Fruit fly (Drosophila melanogaster): ENCODE data around the gene Coa7.

Gene Coa7

DNA sequence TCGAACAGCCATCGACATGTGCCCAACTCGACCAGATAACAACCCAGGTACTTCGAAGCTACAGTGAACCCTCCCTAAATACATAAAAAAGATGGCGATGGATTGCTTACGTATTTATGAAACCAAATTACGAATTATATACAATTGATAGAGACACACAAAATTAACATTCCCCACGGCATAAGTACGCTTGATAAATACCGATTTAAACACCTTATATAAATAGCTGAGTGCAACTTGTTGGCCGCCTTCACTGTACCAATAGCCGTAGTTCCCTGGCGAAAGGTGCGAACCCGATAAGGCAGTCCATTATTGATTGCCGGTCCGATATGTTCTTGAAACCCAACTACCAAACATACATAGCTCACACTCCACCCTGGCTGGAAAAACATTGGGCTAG, 2.6 kb upstream of the Coa7 start (continued):
- TF ChIP-seq CG13424 (tag; optimal IDR thresholded peaks at IDR 0.05) (peak; percentile 17), CG30403 (GFP tag; optimal IDR thresholded peaks at IDR 0.05) (peak; percentile 18), pum (GFP tag; optimal IDR thresholded peaks at IDR 0.05) (peak; percentile 1), rib (GFP tag; IDR thresholded peaks at IDR 0.05) (peak; percentile 44; the same call in 1 of the 2 replicates), gem (tag; optimal IDR thresholded peaks at IDR 0.05) (peak; percentile 49), CG10209 (GFP tag; optimal IDR thresholded peaks at IDR 0.05) (no peak), row (GFP tag; IDR thresholded peaks at IDR 0.05) (peak; percentile 86), sisA (GFP tag; IDR thresholded peaks at IDR 0.05) (peak; percentile 32; the same call in 1 of the 2 replicates), grn (GFP tag; optimal IDR thresholded peaks at IDR 0.05) (peak; percentile 76), CG12391 (tag; optimal IDR thresholded peaks at IDR 0.05) (peak; percentile 11), HLH4C (GFP tag; IDR thresholded peaks at IDR 0.05; ENCODE audit: partially characterized antibody) (no peak), HmgZ (tag; optimal IDR thresholded peaks at IDR 0.05) (peak; percentile 53), Fer1 (GFP tag; optimal IDR thresholded peaks at IDR 0.05) (peak; percentile 56), CG17912 (GFP tag; optimal IDR thresholded peaks at IDR 0.05) (no peak), CG2678 (tag; optimal IDR thresholded peaks at IDR 0.05) (peak; percentile 54), grau (tag; optimal IDR thresholded peaks at IDR 0.05) (peak; percentile 95), mam (GFP tag; optimal IDR thresholded peaks at IDR 0.05) (peak; percentile 15), repo (GFP tag; optimal IDR thresholded peaks at IDR 0.05) (no peak), run (tag; optimal IDR thresholded peaks at IDR 0.05) (no peak), HLHmδ (GFP tag; optimal IDR thresholded peaks at IDR 0.05) (no peak), CG15269 (tag; optimal IDR thresholded peaks at IDR 0.05) (peak; percentile 47), CG17385 (GFP tag; optimal IDR thresholded peaks at IDR 0.05) (peak; percentile 25), p53 (GFP tag; optimal IDR thresholded peaks at IDR 0.05) (no peak), Sry-β (GFP tag; optimal IDR thresholded peaks at IDR 0.05) (no peak), sd (tag; optimal IDR thresholded peaks at IDR 0.05) (peak; percentile 0), Nf-YB (GFP tag; optimal IDR thresholded peaks at IDR 0.05) (peak; percentile 4), CG6272 (GFP tag; IDR thresholded peaks at IDR 0.05) (peak; percentile 24; the same call in 1 of the 2 replicates), CG8290 (GFP tag; optimal IDR thresholded peaks at IDR 0.05) (no peak), CG8290 (tag; optimal IDR thresholded peaks at IDR 0.05) (peak in 1 of 2 experiments; percentile 29), CG11247 (GFP tag; IDR thresholded peaks at IDR 0.05) (no peak), ind (GFP tag; optimal IDR thresholded peaks at IDR 0.05) (peak; percentile 27), CG2199 (GFP tag; IDR thresholded peaks at IDR 0.05) (0 out of 3 replicates have a peak, but pooled peaks have one; percentile 55), Spps (tag; optimal IDR thresholded peaks at IDR 0.05) (no peak), CG2116 (GFP tag; optimal IDR thresholded peaks at IDR 0.05) (no peak), Aef1 (GFP tag; IDR thresholded peaks at IDR 0.05) (peak; percentile 49; the same call in 1 of the 3 replicates), wor (GFP tag; IDR thresholded peaks at IDR 0.05) (peak; percentile 26; the same call in 1 of the 2 replicates), ewg (GFP tag; optimal IDR thresholded peaks at IDR 0.05) (no peak), CG12744 (GFP tag; optimal IDR thresholded peaks at IDR 0.05) (no peak), lilli (GFP tag; optimal IDR thresholded peaks at IDR 0.05) (peak; percentile 28), pan (optimal IDR thresholded peaks at IDR 0.05) (no peak), pan (GFP tag; optimal IDR thresholded peaks at IDR 0.05 in 1 of 2, IDR thresholded peaks at IDR 0.05 in 1 of 2) (no peak), CG14014 (GFP tag; IDR thresholded peaks at IDR 0.05) (0 out of 2 replicates have a peak, but pooled peaks have one; percentile 43), Abd-B (GFP tag; optimal IDR thresholded peaks at IDR 0.05) (no peak), tin (GFP tag; optimal IDR thresholded peaks at IDR 0.05) (no peak), CG3847 (GFP tag; IDR thresholded peaks at IDR 0.05) (0 out of 2 replicates have a peak, but pooled peaks have one; percentile 6), nmo (GFP tag; optimal IDR thresholded peaks at IDR 0.05) (peak; percentile 5), Dfd (GFP tag; optimal IDR thresholded peaks at IDR 0.05) (no peak), ken (GFP tag; IDR thresholded peaks at IDR 0.05) (no peak), Fer3 (tag; optimal IDR thresholded peaks at IDR 0.05) (peak; percentile 44), CG9932 (GFP tag; IDR thresholded peaks at IDR 0.05) (peak; percentile 49), Meics (GFP tag; optimal IDR thresholded peaks at IDR 0.05) (peak; percentile 46)

Measured in whole organism, embryonic.